Fruit fly (Drosophila melanogaster) whole organism, pupa: ENCODE measurements around the gene Ugalt.

Source experiments
- CG10348 ChIP-seq: fragments of 200-800 bp; sonication (Bioruptor generic); IDR thresholded peaks from 2 replicates; pipeline ENCODE4 v1.3.6; 2022; ENCODE audit warnings: missing biosample characterization, missing genetic modification characterization
- CG12605 ChIP-seq: fragments of 200-800 bp; sonication (Bioruptor generic); IDR thresholded peaks from 2 replicates; pipeline ENCODE4 v1.3.6; 2022; ENCODE audit warnings: missing biosample characterization, missing genetic modification characterization
- CG13204 ChIP-seq: fragments of 200-800 bp; sonication (Bioruptor generic); optimal IDR thresholded peaks from 2 replicates; lab custom pipeline; 2018; ENCODE audit warnings: missing biosample characterization, mild to moderate bottlenecking, missing genetic modification characterization, moderate library complexity
- CG14655 ChIP-seq: fragments of 200-800 bp; sonication (Bioruptor generic); optimal IDR thresholded peaks from 3 replicates; lab custom pipeline; 2017; ENCODE audit warnings: mild to moderate bottlenecking, missing biosample characterization, missing genetic modification reagents, missing genetic modification characterization
- CG15710 ChIP-seq: fragments of 200-800 bp; sonication (Bioruptor generic); optimal IDR thresholded peaks from 2 replicates; lab custom pipeline; 2018; ENCODE audit warnings: missing biosample characterization, mild to moderate bottlenecking, missing genetic modification characterization, moderate library complexity
- CG17806 ChIP-seq: fragments of 200-800 bp; sonication (Bioruptor generic); optimal IDR thresholded peaks from 2 replicates; lab custom pipeline; 2018; ENCODE audit warnings: missing biosample characterization, mild to moderate bottlenecking, missing genetic modification characterization, moderate library complexity
- CG32121 ChIP-seq: fragments of 200-800 bp; sonication (Bioruptor generic); IDR thresholded peaks from 2 replicates; pipeline ENCODE4 v1.3.6; 2022; ENCODE audit warnings: missing biosample characterization, missing genetic modification characterization
- CG34367 ChIP-seq: fragments of 200-800 bp; sonication (Bioruptor generic); optimal IDR thresholded peaks from 2 replicates; lab custom pipeline; 2018; ENCODE audit warnings: missing biosample characterization, mild to moderate bottlenecking, missing genetic modification characterization
- CG4496 ChIP-seq: fragments of 200-800 bp; sonication (Bioruptor generic); IDR thresholded peaks from 3 replicates; pipeline ENCODE4 v1.3.6; 2022; ENCODE audit warnings: missing biosample characterization, missing genetic modification characterization
- CG8159 ChIP-seq: fragments of 200-800 bp; sonication (Bioruptor generic); optimal IDR thresholded peaks from 3 replicates; lab custom pipeline; 2018; ENCODE audit warnings: missing biosample characterization, mild to moderate bottlenecking, missing genetic modification characterization, moderate library complexity
- CG9948 ChIP-seq: fragments of 200-800 bp; sonication (Bioruptor generic); optimal IDR thresholded peaks from 2 replicates; lab custom pipeline; 2018; ENCODE audit warnings: missing biosample characterization, mild to moderate bottlenecking, missing genetic modification characterization, moderate library complexity
- D1 ChIP-seq: fragments of 200-800 bp; sonication (Bioruptor generic); optimal IDR thresholded peaks from 2 replicates; lab custom pipeline; 2018; ENCODE audit warnings: missing biosample characterization, mild to moderate bottlenecking, missing genetic modification characterization, moderate library complexity
- EcR ChIP-seq: fragments of 200-800 bp; sonication (Bioruptor generic); optimal IDR thresholded peaks from 3 replicates; lab custom pipeline; 2019; ENCODE audit warnings: missing biosample characterization, missing genetic modification characterization, mild to moderate bottlenecking, moderate library complexity, missing genetic modification reagents
- Ets98B ChIP-seq: fragments of 200-800 bp; sonication (Bioruptor generic); IDR thresholded peaks from 2 replicates; pipeline ENCODE4 v1.3.6; 2022; ENCODE audit warnings: missing biosample characterization, missing genetic modification characterization
- Pif1A ChIP-seq: fragments of 200-800 bp; sonication (Bioruptor generic); optimal IDR thresholded peaks from 3 replicates; lab custom pipeline; 2016; ENCODE audit warnings: missing biosample characterization, missing genetic modification characterization
- Pif1B ChIP-seq: fragments of 200-800 bp; sonication (Bioruptor generic); optimal IDR thresholded peaks from 3 replicates; lab custom pipeline; 2016; ENCODE audit warnings: missing biosample characterization, missing genetic modification characterization
- Snoo ChIP-seq: fragments of 200-800 bp; sonication (Bioruptor generic); optimal IDR thresholded peaks from 3 replicates; lab custom pipeline; 2017; ENCODE audit warnings: missing biosample characterization, mild to moderate bottlenecking, missing genetic modification characterization, inconsistent platforms
- fd96Ca ChIP-seq: fragments of 200-800 bp; sonication (Bioruptor generic); IDR thresholded peaks from 3 replicates; pipeline ENCODE4 v1.3.6; 2022; ENCODE audit warnings: missing biosample characterization, missing genetic modification characterization
- gl ChIP-seq: fragments of 200-800 bp; sonication (Bioruptor generic); optimal IDR thresholded peaks from 2 replicates; lab custom pipeline; 2018; ENCODE audit warnings: missing biosample characterization, mild to moderate bottlenecking, missing genetic modification characterization
- rn ChIP-seq: fragments of 200-800 bp; sonication (Bioruptor generic); IDR thresholded peaks from 2 replicates; pipeline ENCODE4 v1.3.6; 2022; ENCODE audit warnings: missing biosample characterization, missing genetic modification characterization

Gene Ugalt

DNA sequence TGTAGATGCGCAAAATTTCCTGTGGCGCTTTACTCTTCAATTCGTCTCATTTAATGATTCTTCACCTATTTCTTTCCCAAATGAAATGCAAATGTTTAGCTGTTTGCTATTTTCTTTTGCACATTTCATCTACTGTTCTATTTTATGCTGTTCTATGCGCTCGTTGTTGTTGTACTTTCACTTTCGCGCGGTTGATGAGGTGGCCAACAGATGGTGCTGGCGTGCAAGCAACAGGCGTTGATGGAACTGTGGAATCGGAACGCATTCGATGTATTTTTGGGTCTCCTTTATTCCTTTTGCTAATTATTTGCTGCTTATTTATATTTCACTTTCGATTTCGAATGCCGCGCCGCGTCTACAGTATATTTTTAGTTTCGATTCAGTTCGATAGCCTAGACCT lies 47.7 kb downstream of the Ugalt start:
- TF ChIP-seq D1 (tag; lab: Kevin White, UChicago) (no peak), Ets98B (GFP tag; lab: Robert Waterston, UW) (no peak), CG17806 (tag; lab: Kevin White, UChicago) (no peak), CG32121 (GFP tag; lab: Robert Waterston, UW) (no peak), CG13204 (GFP tag; lab: Kevin White, UChicago) (no peak), gl (tag; lab: Kevin White, UChicago) (no peak), fd96Ca (GFP tag; lab: Robert Waterston, UW) (no peak), CG9948 (tag; lab: Kevin White, UChicago) (no peak)

DNA sequence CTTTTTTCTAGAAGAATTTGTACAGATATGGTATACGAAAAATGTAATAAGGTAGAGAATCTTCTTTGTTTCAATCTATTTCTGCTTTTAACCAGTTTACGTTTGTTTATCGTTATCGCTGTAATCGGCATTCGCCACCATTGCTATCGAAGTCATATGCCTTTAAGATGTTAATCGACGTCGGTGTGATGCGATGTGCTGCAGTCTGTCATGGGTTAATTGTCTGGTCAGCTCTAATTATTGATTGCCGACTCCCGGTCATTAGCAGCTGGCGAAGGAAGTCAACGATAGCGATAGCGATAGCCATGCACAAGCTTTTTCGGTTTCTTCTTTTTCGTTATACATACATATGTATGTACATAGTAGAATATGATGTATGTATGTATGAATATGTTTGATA lies 48.2 kb downstream of the Ugalt start:
- no peak for TF ChIP-seq rn (GFP tag; lab: Robert Waterston, UW)
- TF ChIP-seq CG17806 (tag; lab: Kevin White, UChicago) = no peak
- no peak for TF ChIP-seq Pif1A
- no peak for TF ChIP-seq CG32121 (GFP tag; lab: Robert Waterston, UW)
- no peak for TF ChIP-seq CG13204 (GFP tag; lab: Kevin White, UChicago)
- TF ChIP-seq CG12605 (GFP tag; lab: Robert Waterston, UW) = no peak
- no peak for TF ChIP-seq CG15710 (tag; lab: Kevin White, UChicago)
- TF ChIP-seq Ets98B (GFP tag; lab: Robert Waterston, UW) = no peak
- TF ChIP-seq CG9948 (tag; lab: Kevin White, UChicago) = no peak
- TF ChIP-seq CG10348 = no peak
- TF ChIP-seq fd96Ca (GFP tag; lab: Robert Waterston, UW) = no peak
- TF ChIP-seq Snoo (tag; lab: Kevin White, UChicago) = no peak
- TF ChIP-seq Pif1B = no peak
- no peak for TF ChIP-seq gl (tag; lab: Kevin White, UChicago)
- no peak for TF ChIP-seq CG8159 (tag; lab: Kevin White, UChicago)
- no peak for TF ChIP-seq CG14655
- TF ChIP-seq CG4496 (GFP tag; lab: Robert Waterston, UW) = no peak

- TF ChIP-seq gl (tag; lab: Kevin White, UChicago) (no peak), D1 (tag; lab: Kevin White, UChicago) (no peak), rn (GFP tag; lab: Robert Waterston, UW) (no peak), CG32121 (GFP tag; lab: Robert Waterston, UW) (no peak), CG15710 (tag; lab: Kevin White, UChicago) (no peak), CG12605 (GFP tag; lab: Robert Waterston, UW) (no peak), Pif1A (no peak), CG4496 (GFP tag; lab: Robert Waterston, UW) (no peak), CG14655 (no peak), fd96Ca (GFP tag; lab: Robert Waterston, UW) (no peak), CG17806 (tag; lab: Kevin White, UChicago) (no peak), CG8159 (tag; lab: Kevin White, UChicago) (no peak)
Measured at dm6 chrX:2653533-2654296, 49.9 kb downstream of the Ugalt start.

- no peak for TF ChIP-seq CG15710 (tag; lab: Kevin White, UChicago)
- TF ChIP-seq CG32121 (GFP tag; lab: Robert Waterston, UW) = peak; percentile 80
- peak; percentile 67 for TF ChIP-seq Ets98B (GFP tag; lab: Robert Waterston, UW)
- peak; percentile 71; the same call in 2 of the 3 replicates for TF ChIP-seq CG4496 (GFP tag; lab: Robert Waterston, UW)
- peak; percentile 67 for TF ChIP-seq CG12605 (GFP tag; lab: Robert Waterston, UW)
- TF ChIP-seq rn (GFP tag; lab: Robert Waterston, UW) = peak; percentile 65; the same call in 1 of the 2 replicates
- peak; percentile 32 for TF ChIP-seq CG13204 (GFP tag; lab: Kevin White, UChicago)
- TF ChIP-seq CG14655 = no peak
- peak; percentile 75 for TF ChIP-seq fd96Ca (GFP tag; lab: Robert Waterston, UW)
- no peak for TF ChIP-seq CG9948 (tag; lab: Kevin White, UChicago)
- TF ChIP-seq EcR (GFP tag; lab: Kevin White, UChicago) = peak; percentile 76
Measured at dm6 chrX:2652124-2652923, 51.3 kb downstream of the Ugalt start.

DNA sequence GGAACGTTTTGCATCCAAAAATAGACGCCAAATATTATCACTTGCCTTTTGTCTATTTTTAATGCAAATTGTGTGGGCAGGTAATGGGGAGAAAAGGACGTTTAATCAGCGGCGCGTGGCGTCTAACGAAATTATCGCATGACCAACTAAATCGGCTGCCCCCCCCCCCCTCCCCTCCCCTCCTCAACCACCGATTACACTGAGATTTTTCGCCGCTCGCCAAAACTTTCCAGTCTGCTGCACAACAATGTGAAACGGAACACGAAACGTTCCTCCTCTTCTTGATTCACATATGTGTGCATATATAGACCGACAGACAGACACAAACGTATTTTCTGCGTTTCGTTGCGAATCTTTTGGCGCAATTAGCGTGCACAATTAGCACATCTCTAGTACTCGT lies 52.5 kb downstream of the Ugalt start:
- TF ChIP-seq CG8159 (tag; lab: Kevin White, UChicago) (no peak), CG10348 (no peak), fd96Ca (GFP tag; lab: Robert Waterston, UW) (no peak), D1 (tag; lab: Kevin White, UChicago) (no peak), Snoo (tag; lab: Kevin White, UChicago) (no peak), gl (tag; lab: Kevin White, UChicago) (no peak), CG13204 (GFP tag; lab: Kevin White, UChicago) (no peak), EcR (GFP tag; lab: Kevin White, UChicago) (no peak), Pif1B (no peak), CG15710 (tag; lab: Kevin White, UChicago) (no peak), Ets98B (GFP tag; lab: Robert Waterston, UW) (no peak), CG12605 (GFP tag; lab: Robert Waterston, UW) (no peak), rn (GFP tag; lab: Robert Waterston, UW) (no peak), Pif1A (no peak), CG32121 (GFP tag; lab: Robert Waterston, UW) (no peak), CG14655 (no peak), CG34367 (tag; lab: Kevin White, UChicago) (no peak), CG4496 (GFP tag; lab: Robert Waterston, UW) (no peak)
